Worm (Caenorhabditis elegans) whole organism, L1 larva: Measurements from ENCODE around the gene dcn-1.

Experiments
- C04F5.9 ChIP-seq: sonication (generic microtip); optimal IDR thresholded peaks from 2 replicates; lab custom pipeline; 2016; ENCODE audit warnings: missing genetic modification characterization, missing compliant biosample characterization
- C34B4.2 ChIP-seq: sonication (generic microtip); optimal IDR thresholded peaks from 2 replicates; lab custom pipeline; 2017; ENCODE audit warnings: mild to moderate bottlenecking, missing genetic modification characterization, missing compliant biosample characterization
- F16B12.6 ChIP-seq: fragments of 150-350 bp; optimal IDR thresholded peaks from 2 replicates; lab custom pipeline; 2014; ENCODE audit warnings: missing biosample characterization, missing genetic modification characterization
- aha-1 ChIP-seq: fragments of 150-350 bp; optimal IDR thresholded peaks from 2 replicates; lab custom pipeline; 2014; ENCODE audit warnings: missing biosample characterization, missing genetic modification characterization
- alr-1 ChIP-seq: fragments of 200-800 bp; sonication (Bioruptor generic); optimal IDR thresholded peaks from 2 replicates; lab custom pipeline; 2018; ENCODE audit warnings: borderline replicate concordance, mild to moderate bottlenecking, missing genetic modification characterization, missing compliant biosample characterization
- aly-2 ChIP-seq: fragments of 150-350 bp; optimal IDR thresholded peaks from 2 replicates; lab custom pipeline; 2014; ENCODE audit warnings: missing biosample characterization, missing genetic modification characterization
- ama-1 ChIP-seq: fragments of 150-350 bp; optimal IDR thresholded peaks from 2 replicates; lab custom pipeline; 2014
- blmp-1 ChIP-seq: fragments of 150-350 bp; optimal IDR thresholded peaks from 2 replicates; lab custom pipeline; 2014; ENCODE audit warnings: missing biosample characterization, missing genetic modification characterization
- ceh-82 ChIP-seq, 3 experiments: fragments of 150-350 bp in 1 of 3; sonication (generic microtip) in 2 of 3; optimal IDR thresholded peaks; 2 replicates each; lab custom pipeline; 2014 to 2017; ENCODE audit warnings: missing biosample characterization in 3 of 3, missing genetic modification characterization in 3 of 3
- dpl-1 ChIP-seq, 3 experiments: fragments of 150-350 bp in 2 of 3; sonication (generic microtip) in 1 of 3; optimal IDR thresholded peaks; 2 replicates each; lab custom pipeline; 2014 to 2017; ENCODE audit warnings: missing biosample characterization in 3 of 3, missing genetic modification characterization in 3 of 3, missing genetic modification reagents in 3 of 3
- dsc-1 ChIP-seq: sonication (generic microtip); optimal IDR thresholded peaks from 2 replicates; lab custom pipeline; 2016; ENCODE audit warnings: mild to moderate bottlenecking, missing genetic modification characterization, missing compliant biosample characterization
- efl-1 ChIP-seq, 4 experiments: fragments of 150-350 bp; optimal IDR thresholded peaks in 3 of 4; peaks in 1 of 4; 1 replicate in 1 of 4; 2 replicates in 3 of 4; lab custom pipeline; 2014; ENCODE audit warnings: missing biosample characterization in 2 of 4, missing genetic modification characterization in 2 of 4, missing genetic modification reagents in 2 of 4
- egl-13 ChIP-seq: sonication (generic microtip); optimal IDR thresholded peaks from 2 replicates; lab custom pipeline; 2016; ENCODE audit warnings: missing genotype, missing genetic modification reagents, missing genetic modification characterization, missing compliant biosample characterization
- elt-3 ChIP-seq, 6 experiments: fragments of 150-350 bp in 1 of 6; sonication (generic microtip); optimal IDR thresholded peaks; 2 replicates each; lab custom pipeline; 2017 to 2018; ENCODE audit warnings: missing biosample characterization in 6 of 6, missing genetic modification characterization in 6 of 6, inconsistent platforms in 1 of 6
- fkh-10 ChIP-seq: sonication (generic microtip); optimal IDR thresholded peaks from 2 replicates; lab custom pipeline; 2017; ENCODE audit warnings: missing biosample characterization, missing genetic modification reagents, missing genetic modification characterization
- hlh-17 ChIP-seq: fragments of 200-800 bp; sonication (Bioruptor generic); optimal IDR thresholded peaks from 2 replicates; lab custom pipeline; 2018; ENCODE audit warnings: missing genetic modification characterization, mild to moderate bottlenecking, missing compliant biosample characterization, moderate library complexity, borderline replicate concordance
- hlh-4 ChIP-seq: sonication (generic microtip); optimal IDR thresholded peaks from 2 replicates; lab custom pipeline; 2016; ENCODE audit warnings: mild to moderate bottlenecking, missing genetic modification characterization, missing compliant biosample characterization
- irx-1 ChIP-seq: sonication (generic microtip); optimal IDR thresholded peaks from 2 replicates; lab custom pipeline; 2016; ENCODE audit warnings: missing genetic modification characterization, missing compliant biosample characterization
- isw-1 ChIP-seq: fragments of 200-800 bp; sonication (Bioruptor generic); IDR thresholded peaks from 2 replicates; pipeline ENCODE4 v1.3.6; 2022; ENCODE audit warnings: missing genetic modification characterization, missing compliant biosample characterization
- jun-1 ChIP-seq: fragments of 150-350 bp; optimal IDR thresholded peaks from 2 replicates; lab custom pipeline; 2014; ENCODE audit warnings: missing biosample characterization, missing genetic modification reagents, missing genetic modification characterization
- lin-13 ChIP-seq: fragments of 150-350 bp; optimal IDR thresholded peaks from 2 replicates; lab custom pipeline; 2014; ENCODE audit warnings: missing biosample characterization, missing genetic modification reagents, missing genetic modification characterization
- lin-14 ChIP-seq: fragments of 200-800 bp; sonication (Bioruptor generic); optimal IDR thresholded peaks from 2 replicates; lab custom pipeline; 2018; ENCODE audit warnings: mild to moderate bottlenecking, missing genetic modification characterization, moderate library complexity, missing compliant biosample characterization
- lin-35 ChIP-seq, 2 experiments: fragments of 150-350 bp; optimal IDR thresholded peaks; 2 replicates each; lab custom pipeline; 2014; ENCODE audit warnings: missing biosample characterization in 2 of 2, missing genetic modification characterization in 2 of 2, missing genetic modification reagents in 2 of 2
- lir-3 ChIP-seq: sonication (generic microtip); optimal IDR thresholded peaks from 2 replicates; lab custom pipeline; 2016; ENCODE audit warnings: mild to moderate bottlenecking, missing genetic modification characterization, moderate library complexity, missing compliant biosample characterization; ENCODE audit not compliant: poor library complexity
- mab-9 ChIP-seq: fragments of 200-800 bp; sonication (Bioruptor generic); IDR thresholded peaks from 2 replicates; pipeline ENCODE4 v1.3.6; 2022; ENCODE audit warnings: missing genetic modification reagents, missing genetic modification characterization, missing compliant biosample characterization
- mdl-1 ChIP-seq, 2 experiments: fragments of 150-350 bp; optimal IDR thresholded peaks; 2 replicates each; lab custom pipeline; 2014 to 2017; ENCODE audit warnings: missing biosample characterization in 2 of 2, missing genetic modification characterization in 2 of 2, inconsistent platforms in 1 of 2
- nhr-19 ChIP-seq: fragments of 200-800 bp; sonication (Bioruptor generic); conservative IDR thresholded peaks from 2 replicates; pipeline ENCODE4 v1.3.6; 2022; ENCODE audit warnings: missing genetic modification characterization, missing compliant biosample characterization
- nhr-237 ChIP-seq: fragments of 150-350 bp; optimal IDR thresholded peaks from 2 replicates; lab custom pipeline; 2014; ENCODE audit warnings: missing biosample characterization, missing genetic modification characterization
- nhr-28 ChIP-seq: fragments of 150-350 bp; optimal IDR thresholded peaks from 2 replicates; lab custom pipeline; 2014; ENCODE audit warnings: missing biosample characterization, missing genetic modification characterization
- nhr-47 ChIP-seq: sonication (generic microtip); optimal IDR thresholded peaks from 2 replicates; lab custom pipeline; 2016; ENCODE audit warnings: mild to moderate bottlenecking, missing genetic modification characterization, moderate library complexity, missing compliant biosample characterization
- nhr-76 ChIP-seq: sonication (generic microtip); optimal IDR thresholded peaks from 2 replicates; lab custom pipeline; 2017; ENCODE audit warnings: missing biosample characterization, missing genetic modification characterization
- nhr-84 ChIP-seq: sonication (generic microtip); optimal IDR thresholded peaks from 2 replicates; lab custom pipeline; 2017; ENCODE audit warnings: missing biosample characterization, missing genetic modification characterization
- nhr-85 ChIP-seq: sonication (generic microtip); peaks from one replicate; lab custom pipeline; 2016; ENCODE audit warnings: missing genetic modification characterization, inconsistent platforms, missing compliant biosample characterization
- nhr-90 ChIP-seq: sonication (generic microtip); optimal IDR thresholded peaks from 2 replicates; lab custom pipeline; 2016; ENCODE audit warnings: mild to moderate bottlenecking, missing genetic modification characterization, missing compliant biosample characterization; ENCODE audit not compliant: poor library complexity
- pqm-1 ChIP-seq: sonication (generic microtip); optimal IDR thresholded peaks from 3 replicates; lab custom pipeline; 2017; ENCODE audit warnings: missing biosample characterization, missing genetic modification characterization
- rnt-1 ChIP-seq: sonication (generic microtip); optimal IDR thresholded peaks from 2 replicates; lab custom pipeline; 2016; ENCODE audit warnings: mild to moderate bottlenecking, missing genetic modification characterization, moderate library complexity, missing compliant biosample characterization
- skn-1 ChIP-seq: fragments of 150-350 bp; optimal IDR thresholded peaks from 2 replicates; lab custom pipeline; 2014; ENCODE audit warnings: missing biosample characterization, missing genetic modification characterization
- snpc-4 ChIP-seq: fragments of 150-350 bp; optimal IDR thresholded peaks from 2 replicates; lab custom pipeline; 2014; ENCODE audit warnings: missing biosample characterization, missing genetic modification characterization
- sox-4 ChIP-seq: sonication (generic microtip); optimal IDR thresholded peaks from 2 replicates; lab custom pipeline; 2016; ENCODE audit warnings: missing genetic modification characterization, missing compliant biosample characterization
- sup-37 ChIP-seq: fragments of 200-800 bp; sonication (Bioruptor generic); optimal IDR thresholded peaks from 2 replicates; lab custom pipeline; 2018; ENCODE audit warnings: mild to moderate bottlenecking, missing genetic modification characterization, missing compliant biosample characterization
- tbx-2 ChIP-seq: sonication (generic microtip); optimal IDR thresholded peaks from 2 replicates; lab custom pipeline; 2016; ENCODE audit warnings: missing genetic modification characterization, missing compliant biosample characterization
- tlp-1 ChIP-seq: fragments of 150-350 bp; optimal IDR thresholded peaks from 2 replicates; lab custom pipeline; 2014; ENCODE audit warnings: missing biosample characterization, missing genetic modification characterization
- unc-62 ChIP-seq: fragments of 150-350 bp; optimal IDR thresholded peaks from 2 replicates; lab custom pipeline; 2014; ENCODE audit warnings: missing biosample characterization, missing genetic modification reagents, missing genetic modification characterization
- unc-86 ChIP-seq: sonication (generic microtip); optimal IDR thresholded peaks from 2 replicates; lab custom pipeline; 2016; ENCODE audit warnings: missing genetic modification characterization, missing compliant biosample characterization
- unc-98 ChIP-seq: fragments of 200-800 bp; sonication (Bioruptor generic); IDR thresholded peaks from 2 replicates; pipeline ENCODE4 v1.3.6; 2022; ENCODE audit warnings: missing genetic modification characterization, missing compliant biosample characterization
- vab-15 ChIP-seq: sonication (generic microtip); optimal IDR thresholded peaks from 2 replicates; lab custom pipeline; 2017; ENCODE audit warnings: missing genotype, mild to moderate bottlenecking, missing genetic modification characterization, missing compliant biosample characterization
- xbp-1 ChIP-seq: sonication (generic microtip); optimal IDR thresholded peaks from 2 replicates; lab custom pipeline; 2016; ENCODE audit warnings: missing genetic modification characterization, missing compliant biosample characterization
- zag-1 ChIP-seq: fragments of 150-350 bp; optimal IDR thresholded peaks from 2 replicates; lab custom pipeline; 2014; ENCODE audit warnings: missing biosample characterization, missing genetic modification characterization
- ztf-11 ChIP-seq, 2 experiments: sonication (generic microtip); optimal IDR thresholded peaks; 2 replicates each; lab custom pipeline; 2016 to 2017; ENCODE audit warnings: missing genetic modification characterization in 2 of 2, missing biosample characterization in 1 of 2, missing compliant biosample characterization in 1 of 2
- ztf-4 ChIP-seq: fragments of 150-350 bp; optimal IDR thresholded peaks from 2 replicates; lab custom pipeline; 2014; ENCODE audit warnings: missing biosample characterization, missing genetic modification characterization

dcn-1 gene

DNA sequence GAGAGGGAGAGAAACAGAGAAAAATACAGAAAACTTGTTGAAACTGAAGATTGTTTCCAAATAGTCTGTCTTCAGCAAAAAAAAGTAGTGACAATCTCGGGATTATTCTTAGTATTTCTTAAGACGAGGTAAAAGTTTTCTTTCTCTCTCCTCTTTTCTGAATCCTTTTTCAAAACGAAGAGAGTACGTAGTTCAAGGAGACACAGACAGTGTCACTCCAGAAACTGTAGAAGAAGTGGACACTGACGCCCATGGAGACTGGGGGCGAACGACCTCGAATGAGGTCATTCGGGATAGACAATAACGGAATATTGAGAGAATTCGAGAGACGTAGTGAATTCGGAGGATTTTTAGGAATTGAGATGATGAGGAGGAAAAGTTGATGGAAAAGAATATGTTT is 17.3 kb downstream of the dcn-1 start, which contains the start of gene gly-6 (continued):
- TF ChIP-seq sup-37 (GFP tag; lab: Kevin White, UChicago), result no peak
- no peak for TF ChIP-seq ama-1 (lab: Kevin White, UChicago)
- TF ChIP-seq efl-1 (optimal IDR thresholded peaks at IDR 0.05; lab: Kevin White, UChicago), result no peak
- no peak for TF ChIP-seq efl-1 (GFP tag; optimal IDR thresholded peaks at IDR 0.05 in 1 of 2; lab: Kevin White, UChicago)
- no peak for TF ChIP-seq unc-62 (GFP tag; lab: Kevin White, UChicago)
- no peak for TF ChIP-seq nhr-237 (tag; lab: Kevin White, UChicago)
- TF ChIP-seq nhr-84 (tag; lab: Kevin White, UChicago), result no peak
- no peak for TF ChIP-seq zag-1 (tag; lab: Kevin White, UChicago)
- peak; percentile 90 for TF ChIP-seq blmp-1 (tag; lab: Kevin White, UChicago)
- no peak for TF ChIP-seq tlp-1 (tag; lab: Kevin White, UChicago)
- TF ChIP-seq fkh-10, result no peak
- TF ChIP-seq dsc-1 (tag; lab: Kevin White, UChicago), result no peak

DNA sequence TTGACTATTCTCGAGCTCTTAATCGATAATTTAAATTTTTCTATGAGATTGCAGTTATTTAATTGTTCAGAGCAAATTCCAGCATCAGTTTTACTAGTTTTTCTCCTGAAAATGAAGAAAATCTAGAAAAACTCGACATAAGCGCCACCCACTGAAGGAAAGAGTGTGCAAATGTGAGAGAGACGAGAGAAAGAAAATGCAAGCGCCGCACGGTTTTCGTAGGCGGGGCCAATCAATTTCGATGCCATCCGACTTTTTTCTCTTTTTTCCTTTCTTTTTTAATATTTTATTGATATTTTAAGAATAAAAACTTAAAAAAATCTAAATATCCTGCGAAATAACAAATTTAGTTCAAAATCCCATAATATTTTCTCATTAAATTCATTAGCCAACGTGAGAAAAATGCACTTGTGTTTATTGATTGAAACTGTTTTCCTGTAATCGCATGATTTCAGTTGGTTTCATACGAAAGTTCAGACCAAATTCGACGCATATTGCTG is 18.9 kb downstream of the dcn-1 start, which contains the start of gene cdk-12:
cdk-12 (plus strand) TSS at position 450 of the 500 bp plus-strand sequence.
- TF ChIP-seq nhr-90 (peak; percentile 35), tlp-1 (tag; lab: Kevin White, UChicago) (no peak), jun-1 (tag; lab: Kevin White, UChicago) (no peak), ztf-11 (tag; optimal IDR thresholded peaks at IDR 0.05; lab: Kevin White, UChicago) (no peak), nhr-76 (tag; lab: Kevin White, UChicago) (no peak), vab-15 (tag; lab: Kevin White, UChicago) (no peak), lin-14 (peak; percentile 57), lin-13 (GFP tag; lab: Kevin White, UChicago) (no peak), irx-1 (tag; lab: Kevin White, UChicago) (peak; percentile 6), C04F5.9 (no peak), nhr-19 (peak; percentile 29), blmp-1 (tag; lab: Kevin White, UChicago) (peak; percentile 53), alr-1 (tag; lab: Kevin White, UChicago) (no peak), dpl-1 (GFP tag; optimal IDR thresholded peaks at IDR 0.05; lab: Kevin White, UChicago) (peak; percentile 34 to 62 (median 36)), snpc-4 (tag; lab: Kevin White, UChicago) (peak; percentile 20), hlh-4 (no peak), unc-98 (GFP tag; lab: Robert Waterston, UW) (no peak), xbp-1 (peak; percentile 53), elt-3 (tag; optimal IDR thresholded peaks at IDR 0.05; lab: Kevin White, UChicago) (peak in 1 of 6 experiments; percentile 73), isw-1 (GFP tag; lab: Robert Waterston, UW) (no peak), skn-1 (tag; lab: Kevin White, UChicago) (peak; percentile 66), egl-13 (no peak), dsc-1 (tag; lab: Kevin White, UChicago) (peak; percentile 19), pqm-1 (tag; lab: Kevin White, UChicago) (no peak), C34B4.2 (tag; lab: Kevin White, UChicago) (no peak), rnt-1 (peak; percentile 70), aly-2 (tag; lab: Kevin White, UChicago) (no peak), sox-4 (tag; lab: Kevin White, UChicago) (no peak), mdl-1 (tag; optimal IDR thresholded peaks at IDR 0.05; lab: Kevin White, UChicago) (peak in 1 of 2 experiments; percentile 34), ceh-82 (tag; optimal IDR thresholded peaks at IDR 0.05; lab: Kevin White, UChicago) (peak in 1 of 3 experiments; percentile 56), nhr-47 (tag; lab: Kevin White, UChicago) (peak; percentile 51), unc-86 (tag; lab: Kevin White, UChicago) (no peak), aha-1 (tag; lab: Kevin White, UChicago) (no peak), nhr-85 (peak; percentile 9), nhr-84 (tag; lab: Kevin White, UChicago) (no peak), F16B12.6 (tag; lab: Kevin White, UChicago) (no peak), mab-9 (no peak), lir-3 (no peak), nhr-237 (tag; lab: Kevin White, UChicago) (no peak), hlh-17 (no peak), lin-35 (GFP tag; optimal IDR thresholded peaks at IDR 0.05; lab: Kevin White, UChicago) (peak; percentile 38 to 52), nhr-28 (tag; lab: Kevin White, UChicago) (no peak), tbx-2 (tag; lab: Kevin White, UChicago) (peak; percentile 28), ztf-4 (no peak)
